Worm (Caenorhabditis elegans) whole organism, L3 larva: ENCODE data around the gene C33A11.2.
A peak's percentile ranks its signal among the peaks of the same experiment; 100 is the strongest.

Experiments
- R02D3.7 ChIP-seq: fragments of 150-350 bp; optimal IDR thresholded peaks from 2 replicates; lab custom pipeline; 2014; ENCODE audit warnings: missing biosample characterization, missing genetic modification characterization
- aly-2 ChIP-seq: fragments of 150-350 bp; optimal IDR thresholded peaks from 2 replicates; lab custom pipeline; 2014; ENCODE audit warnings: missing biosample characterization, missing genetic modification characterization
- ceh-16 ChIP-seq: sonication (generic microtip); optimal IDR thresholded peaks from 2 replicates; lab custom pipeline; 2017; ENCODE audit warnings: missing biosample characterization, missing genetic modification characterization
- ceh-28 ChIP-seq: fragments of 150-350 bp; optimal IDR thresholded peaks from 2 replicates; lab custom pipeline; 2014; ENCODE audit warnings: missing biosample characterization, missing genetic modification reagents, missing genetic modification characterization
- ceh-82 ChIP-seq: fragments of 150-350 bp; optimal IDR thresholded peaks from 2 replicates; lab custom pipeline; 2014; ENCODE audit warnings: missing biosample characterization, missing genetic modification characterization
- daf-12 ChIP-seq: fragments of 150-350 bp; optimal IDR thresholded peaks from 2 replicates; lab custom pipeline; 2014; ENCODE audit warnings: missing biosample characterization, missing genetic modification reagents, missing genetic modification characterization
- egl-27 ChIP-seq: sonication (generic microtip); optimal IDR thresholded peaks from 4 replicates; lab custom pipeline; 2017; ENCODE audit warnings: missing biosample characterization, missing genetic modification reagents, missing genetic modification characterization
- egl-5 ChIP-seq: fragments of 150-350 bp; optimal IDR thresholded peaks from 2 replicates; lab custom pipeline; 2017; ENCODE audit warnings: missing biosample characterization, missing genetic modification reagents, missing genetic modification characterization, inconsistent platforms
- elt-1 ChIP-seq: fragments of 150-350 bp; optimal IDR thresholded peaks from 2 replicates; lab custom pipeline; 2014; ENCODE audit warnings: missing biosample characterization, missing genetic modification characterization
- elt-2 ChIP-seq: sonication (generic microtip); optimal IDR thresholded peaks from 2 replicates; lab custom pipeline; 2016; ENCODE audit warnings: missing genetic modification reagents, mild to moderate bottlenecking, missing genetic modification characterization, missing compliant biosample characterization
- elt-3 ChIP-seq, 3 experiments: fragments of 150-350 bp in 1 of 3; sonication (generic microtip) in 2 of 3; optimal IDR thresholded peaks; 2 replicates in 2 of 3; 4 replicates in 1 of 3; lab custom pipeline; 2014 to 2017; ENCODE audit warnings: missing biosample characterization in 3 of 3, missing genetic modification characterization in 3 of 3
- eor-1 ChIP-seq, 2 experiments: fragments of 150-350 bp; optimal IDR thresholded peaks; 2 replicates each; lab custom pipeline; 2014 to 2018; ENCODE audit warnings: missing biosample characterization in 2 of 2, missing genetic modification characterization in 2 of 2
- fkh-10 ChIP-seq: sonication (generic microtip); optimal IDR thresholded peaks from 2 replicates; lab custom pipeline; 2017; ENCODE audit warnings: missing biosample characterization, missing genetic modification reagents, missing genetic modification characterization
- fos-1 ChIP-seq: fragments of 150-350 bp; optimal IDR thresholded peaks from 2 replicates; lab custom pipeline; 2014; ENCODE audit warnings: missing biosample characterization, missing genetic modification characterization
- hmg-11 ChIP-seq: sonication (generic microtip); optimal IDR thresholded peaks from 2 replicates; lab custom pipeline; 2016; ENCODE audit warnings: missing genetic modification characterization, missing compliant biosample characterization
- jun-1 ChIP-seq: fragments of 150-350 bp; optimal IDR thresholded peaks from 2 replicates; lab custom pipeline; 2014; ENCODE audit warnings: missing biosample characterization, missing genetic modification reagents, missing genetic modification characterization
- lin-15B ChIP-seq: fragments of 150-350 bp; optimal IDR thresholded peaks from 2 replicates; lab custom pipeline; 2014; ENCODE audit warnings: missing biosample characterization, missing genetic modification characterization
- lin-39 ChIP-seq: fragments of 150-350 bp; optimal IDR thresholded peaks from 2 replicates; lab custom pipeline; 2018; ENCODE audit warnings: missing biosample characterization, missing genetic modification reagents, missing genetic modification characterization
- lsy-12 ChIP-seq: sonication (generic microtip); optimal IDR thresholded peaks from 2 replicates; lab custom pipeline; 2016; ENCODE audit warnings: mild to moderate bottlenecking, missing genetic modification characterization, missing compliant biosample characterization
- nfya-1 ChIP-seq: sonication (generic microtip); optimal IDR thresholded peaks from 2 replicates; lab custom pipeline; 2017; ENCODE audit warnings: missing genetic modification characterization, mild to moderate bottlenecking, missing compliant biosample characterization, antibody characterized with exemption, moderate library complexity; ENCODE audit not compliant: insufficient read depth
- nhr-11 ChIP-seq: fragments of 150-350 bp; optimal IDR thresholded peaks from 2 replicates; lab custom pipeline; 2014; ENCODE audit warnings: missing biosample characterization, missing genetic modification characterization
- nhr-12 ChIP-seq: fragments of 150-350 bp; optimal IDR thresholded peaks from 2 replicates; lab custom pipeline; 2014; ENCODE audit warnings: missing biosample characterization, missing genetic modification characterization
- nhr-23 ChIP-seq: fragments of 150-350 bp; optimal IDR thresholded peaks from 2 replicates; lab custom pipeline; 2014; ENCODE audit warnings: missing biosample characterization, missing genetic modification reagents, missing genetic modification characterization
- nhr-237 ChIP-seq: fragments of 150-350 bp; optimal IDR thresholded peaks from 2 replicates; lab custom pipeline; 2014; ENCODE audit warnings: missing biosample characterization, missing genetic modification characterization
- nhr-25 ChIP-seq: sonication (generic microtip); optimal IDR thresholded peaks from 2 replicates; lab custom pipeline; 2017; ENCODE audit warnings: missing biosample characterization, missing genetic modification characterization
- nhr-43 ChIP-seq: sonication (generic microtip); optimal IDR thresholded peaks from 2 replicates; lab custom pipeline; 2016; ENCODE audit warnings: mild to moderate bottlenecking, missing genetic modification characterization, missing compliant biosample characterization; ENCODE audit not compliant: poor library complexity, severe bottlenecking
- pha-4 ChIP-seq: fragments of 150-350 bp; optimal IDR thresholded peaks from 2 replicates; lab custom pipeline; 2014; ENCODE audit warnings: missing biosample characterization, missing genetic modification reagents, missing genetic modification characterization
- pqm-1 ChIP-seq: fragments of 150-350 bp; optimal IDR thresholded peaks from 2 replicates; lab custom pipeline; 2017; ENCODE audit warnings: missing biosample characterization, missing genetic modification characterization, inconsistent platforms
- snpc-4 ChIP-seq: fragments of 150-350 bp; optimal IDR thresholded peaks from 2 replicates; lab custom pipeline; 2014; ENCODE audit warnings: missing biosample characterization, missing genetic modification characterization
- tbx-2 ChIP-seq: sonication (generic microtip); optimal IDR thresholded peaks from 2 replicates; lab custom pipeline; 2016; ENCODE audit warnings: mild to moderate bottlenecking, missing genetic modification characterization, missing compliant biosample characterization
- unc-39 ChIP-seq: sonication (generic microtip); optimal IDR thresholded peaks from 4 replicates; lab custom pipeline; 2017; ENCODE audit warnings: missing biosample characterization, missing genetic modification characterization
- unc-62 ChIP-seq: fragments of 150-350 bp; sonication (generic microtip); optimal IDR thresholded peaks from 4 replicates; lab custom pipeline; 2014; ENCODE audit warnings: missing biosample characterization, missing genetic modification reagents, missing genetic modification characterization
- zag-1 ChIP-seq: fragments of 150-350 bp; optimal IDR thresholded peaks from 2 replicates; lab custom pipeline; 2014; ENCODE audit warnings: missing biosample characterization, missing genetic modification characterization
- ztf-11 ChIP-seq: fragments of 150-350 bp; optimal IDR thresholded peaks from 2 replicates; lab custom pipeline; 2014; ENCODE audit warnings: missing biosample characterization, missing genetic modification characterization
- ztf-4 ChIP-seq: fragments of 150-350 bp; optimal IDR thresholded peaks from 2 replicates; lab custom pipeline; 2014; ENCODE audit warnings: missing biosample characterization, missing genetic modification characterization

C33A11.2 gene

DNA sequence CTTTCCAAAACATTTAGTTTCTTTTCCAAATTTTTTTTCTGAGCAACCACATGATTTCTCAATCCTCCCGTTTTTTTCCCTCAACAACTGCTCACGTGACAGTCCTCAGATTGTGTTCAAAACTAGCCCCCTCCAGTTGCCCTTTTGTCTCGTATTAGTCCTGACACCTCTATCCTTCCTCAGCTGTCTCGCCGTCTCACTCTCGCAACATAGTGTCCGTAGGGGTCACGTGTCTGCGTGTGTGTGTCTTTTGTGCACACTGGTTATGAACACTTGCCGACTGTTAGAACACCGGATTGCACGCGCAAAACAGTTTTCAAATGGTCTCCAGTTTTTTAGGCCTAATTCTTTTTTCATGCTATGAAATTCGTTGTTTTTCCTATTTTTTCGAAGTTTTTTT is 557 bp upstream of the C33A11.2 start (continued):
- TF ChIP-seq fos-1 (peak; percentile 36), tbx-2 (tag; lab: Kevin White, UChicago) (peak; percentile 75), nfya-1 (tag; lab: Kevin White, UChicago) (peak; percentile 75), elt-1 (peak; percentile 30), nhr-11 (tag; lab: Kevin White, UChicago) (peak; percentile 22), ceh-28 (tag; lab: Kevin White, UChicago) (peak; percentile 7), elt-3 (tag; optimal IDR thresholded peaks at IDR 0.05; lab: Kevin White, UChicago) (no peak), fkh-10 (GFP tag; lab: Kevin White, UChicago) (no peak)

ce11 chrX:15372772-15373171 is 7.0 kb downstream of the C33A11.2 start:
- no peak for TF ChIP-seq aly-2 (tag; lab: Kevin White, UChicago)
- TF ChIP-seq nhr-23 (tag; lab: Kevin White, UChicago): no peak
- TF ChIP-seq elt-3 (tag; optimal IDR thresholded peaks at IDR 0.05; lab: Kevin White, UChicago): no peak
- no peak for TF ChIP-seq daf-12 (tag; lab: Kevin White, UChicago)
- TF ChIP-seq lsy-12 (tag; lab: Kevin White, UChicago): no peak
- no peak for TF ChIP-seq ceh-82 (tag; lab: Kevin White, UChicago)
- no peak for TF ChIP-seq lin-39 (tag; lab: Kevin White, UChicago)
- no peak for TF ChIP-seq nhr-25 (tag; lab: Kevin White, UChicago)
- TF ChIP-seq jun-1 (tag; lab: Kevin White, UChicago): no peak
- no peak for TF ChIP-seq pqm-1 (tag; lab: Kevin White, UChicago)
- no peak for TF ChIP-seq ztf-11 (tag; lab: Kevin White, UChicago)
- TF ChIP-seq lin-15B (tag; lab: Kevin White, UChicago): no peak
- TF ChIP-seq zag-1 (tag; lab: Kevin White, UChicago): no peak
- TF ChIP-seq nhr-237 (tag; lab: Kevin White, UChicago): no peak
- no peak for TF ChIP-seq unc-39
- no peak for TF ChIP-seq snpc-4 (tag; lab: Kevin White, UChicago)
- TF ChIP-seq eor-1 (tag; optimal IDR thresholded peaks at IDR 0.05; lab: Kevin White, UChicago): no peak
- no peak for TF ChIP-seq egl-5 (tag; lab: Kevin White, UChicago)
- TF ChIP-seq, all 47 proteins: peak for 0

ce11 chrX:15373415-15374048 is 7.7 kb downstream of the C33A11.2 start:
- TF ChIP-seq unc-39 (no peak), elt-1 (peak; percentile 54), elt-2 (tag; lab: Kevin White, UChicago) (peak; percentile 88), jun-1 (tag; lab: Kevin White, UChicago) (peak; percentile 45), R02D3.7 (no peak), pha-4 (tag; lab: Kevin White, UChicago) (peak; percentile 48), ceh-16 (no peak), hmg-11 (tag; lab: Kevin White, UChicago) (peak; percentile 26), daf-12 (tag; lab: Kevin White, UChicago) (no peak), fkh-10 (GFP tag; lab: Kevin White, UChicago) (peak; percentile 48), egl-5 (tag; lab: Kevin White, UChicago) (no peak), nhr-23 (tag; lab: Kevin White, UChicago) (peak; percentile 33), snpc-4 (tag; lab: Kevin White, UChicago) (no peak), nhr-11 (tag; lab: Kevin White, UChicago) (no peak), lin-39 (tag; lab: Kevin White, UChicago) (peak; percentile 89), ztf-4 (tag; lab: Kevin White, UChicago) (no peak), nfya-1 (tag; lab: Kevin White, UChicago) (peak; percentile 57), unc-62 (GFP tag; lab: Kevin White, UChicago) (peak; percentile 44), pqm-1 (tag; lab: Kevin White, UChicago) (peak; percentile 81), elt-3 (tag; optimal IDR thresholded peaks at IDR 0.05; lab: Kevin White, UChicago) (no peak), lsy-12 (tag; lab: Kevin White, UChicago) (no peak)

ce11 chrX:15374668-15375208 is 8.9 kb downstream of the C33A11.2 start:
- TF ChIP-seq nhr-12 (tag; lab: Kevin White, UChicago): no peak
- no peak for TF ChIP-seq ztf-11 (tag; lab: Kevin White, UChicago)
- TF ChIP-seq egl-27 (tag; lab: Kevin White, UChicago): no peak
- TF ChIP-seq egl-5 (tag; lab: Kevin White, UChicago): no peak
- no peak for TF ChIP-seq nfya-1 (tag; lab: Kevin White, UChicago)
- TF ChIP-seq pha-4 (tag; lab: Kevin White, UChicago): no peak
- no peak for TF ChIP-seq fkh-10 (GFP tag; lab: Kevin White, UChicago)
- no peak for TF ChIP-seq daf-12 (tag; lab: Kevin White, UChicago)
- no peak for TF ChIP-seq eor-1 (tag; optimal IDR thresholded peaks at IDR 0.05; lab: Kevin White, UChicago)
- TF ChIP-seq elt-1: peak; percentile 27
- no peak for TF ChIP-seq ceh-28 (tag; lab: Kevin White, UChicago)
- TF ChIP-seq nhr-25 (tag; lab: Kevin White, UChicago): peak; percentile 68
- TF ChIP-seq nhr-43: peak; percentile 43
- TF ChIP-seq nhr-237 (tag; lab: Kevin White, UChicago): no peak
- TF ChIP-seq, all 47 proteins: peak for 3
